Worm (Caenorhabditis elegans) whole organism, L2 larva: ENCODE data around the gene M05D6.8.

ENCODE experiments used
- C34F6.9 ChIP-seq: fragments of 150-350 bp; optimal IDR thresholded peaks from 2 replicates; lab custom pipeline; 2014; ENCODE audit warnings: missing biosample characterization, missing genetic modification characterization
- F13H6.1 ChIP-seq: sonication (generic microtip); optimal IDR thresholded peaks from 2 replicates; lab custom pipeline; 2016; ENCODE audit warnings: missing genetic modification characterization, missing compliant biosample characterization
- R02D3.7 ChIP-seq: fragments of 150-350 bp; optimal IDR thresholded peaks from 2 replicates; lab custom pipeline; 2014; ENCODE audit warnings: missing biosample characterization, missing genetic modification characterization
- aly-2 ChIP-seq: fragments of 150-350 bp; optimal IDR thresholded peaks from 2 replicates; lab custom pipeline; 2014; ENCODE audit warnings: missing biosample characterization, missing genetic modification characterization
- blmp-1 ChIP-seq: sonication (generic microtip); optimal IDR thresholded peaks from 2 replicates; lab custom pipeline; 2017; ENCODE audit warnings: missing genetic modification characterization, mild to moderate bottlenecking, missing compliant biosample characterization, antibody characterized with exemption, moderate library complexity; ENCODE audit not compliant: insufficient read depth
- ceh-16 ChIP-seq: fragments of 150-350 bp; optimal IDR thresholded peaks from 2 replicates; lab custom pipeline; 2014; ENCODE audit warnings: missing biosample characterization, missing genetic modification characterization
- crh-2 ChIP-seq: sonication (generic microtip); optimal IDR thresholded peaks from 2 replicates; lab custom pipeline; 2017; ENCODE audit warnings: missing biosample characterization, missing genetic modification characterization
- dmd-4 ChIP-seq: sonication (generic microtip); optimal IDR thresholded peaks from 2 replicates; lab custom pipeline; 2017; ENCODE audit warnings: missing biosample characterization, missing genetic modification characterization
- egl-27 ChIP-seq: sonication (generic microtip); optimal IDR thresholded peaks from 3 replicates; lab custom pipeline; 2017; ENCODE audit warnings: missing biosample characterization, missing genetic modification reagents, missing genetic modification characterization
- elt-1 ChIP-seq: fragments of 150-350 bp; optimal IDR thresholded peaks from 2 replicates; lab custom pipeline; 2014; ENCODE audit warnings: missing biosample characterization, missing genetic modification characterization
- fos-1 ChIP-seq: fragments of 150-350 bp; optimal IDR thresholded peaks from 2 replicates; lab custom pipeline; 2014; ENCODE audit warnings: missing biosample characterization, missing genetic modification characterization
- gmeb-1 ChIP-seq: fragments of 150-350 bp; optimal IDR thresholded peaks from 2 replicates; lab custom pipeline; 2014; ENCODE audit warnings: missing biosample characterization, missing genetic modification characterization
- lin-39 ChIP-seq: fragments of 150-350 bp; optimal IDR thresholded peaks from 2 replicates; lab custom pipeline; 2014; ENCODE audit warnings: missing biosample characterization, missing genetic modification reagents, missing genetic modification characterization
- mab-5 ChIP-seq: fragments of 150-350 bp; optimal IDR thresholded peaks from 2 replicates; lab custom pipeline; 2014; ENCODE audit warnings: missing biosample characterization, missing genetic modification characterization
- mbf-1 ChIP-seq: sonication (generic microtip); optimal IDR thresholded peaks from 2 replicates; lab custom pipeline; 2017; ENCODE audit warnings: missing biosample characterization, missing genetic modification characterization
- mdl-1 ChIP-seq, 2 experiments: fragments of 150-350 bp in 1 of 2; sonication (generic microtip) in 1 of 2; optimal IDR thresholded peaks; 2 replicates each; lab custom pipeline; 2017; ENCODE audit warnings: missing biosample characterization in 2 of 2, missing genetic modification characterization in 2 of 2
- nhr-10 ChIP-seq: sonication (generic microtip); optimal IDR thresholded peaks from 2 replicates; lab custom pipeline; 2017; ENCODE audit warnings: missing biosample characterization, missing genetic modification characterization
- nhr-12 ChIP-seq: fragments of 150-350 bp; optimal IDR thresholded peaks from 2 replicates; lab custom pipeline; 2014; ENCODE audit warnings: missing biosample characterization, missing genetic modification characterization
- nhr-129 ChIP-seq: fragments of 150-350 bp; optimal IDR thresholded peaks from 2 replicates; lab custom pipeline; 2014; ENCODE audit warnings: missing biosample characterization, missing genetic modification characterization
- nhr-21 ChIP-seq: fragments of 150-350 bp; optimal IDR thresholded peaks from 2 replicates; lab custom pipeline; 2014; ENCODE audit warnings: missing biosample characterization, missing genetic modification characterization
- nhr-23 ChIP-seq: fragments of 150-350 bp; optimal IDR thresholded peaks from 2 replicates; lab custom pipeline; 2014; ENCODE audit warnings: missing biosample characterization, missing genetic modification reagents, missing genetic modification characterization
- nhr-237 ChIP-seq: fragments of 150-350 bp; optimal IDR thresholded peaks from 2 replicates; lab custom pipeline; 2014; ENCODE audit warnings: missing biosample characterization, missing genetic modification characterization
- nhr-25 ChIP-seq: fragments of 150-350 bp; sonication (generic microtip); optimal IDR thresholded peaks from 3 replicates; lab custom pipeline; 2014; ENCODE audit warnings: missing biosample characterization, missing genetic modification characterization
- nhr-77 ChIP-seq: fragments of 150-350 bp; optimal IDR thresholded peaks from 2 replicates; lab custom pipeline; 2014; ENCODE audit warnings: missing biosample characterization, missing genetic modification characterization
- sma-3 ChIP-seq: sonication (generic microtip); optimal IDR thresholded peaks from 2 replicates; lab custom pipeline; 2016; ENCODE audit warnings: missing genetic modification reagents, missing genetic modification characterization, missing compliant biosample characterization
- sma-9 ChIP-seq, 2 experiments: fragments of 150-350 bp in 1 of 2; sonication (generic microtip) in 1 of 2; optimal IDR thresholded peaks; 2 replicates each; lab custom pipeline; 2014 to 2016; ENCODE audit warnings: missing genetic modification characterization in 2 of 2, mild to moderate bottlenecking in 1 of 2, missing biosample characterization in 1 of 2, missing compliant biosample characterization in 1 of 2, missing genetic modification reagents in 1 of 2, moderate library complexity in 1 of 2
- snpc-4 ChIP-seq: fragments of 150-350 bp; optimal IDR thresholded peaks from 2 replicates; lab custom pipeline; 2014; ENCODE audit warnings: missing biosample characterization, missing genetic modification characterization
- unc-55 ChIP-seq: fragments of 150-350 bp; sonication (generic microtip); optimal IDR thresholded peaks from 3 replicates; lab custom pipeline; 2014; ENCODE audit warnings: missing biosample characterization, missing genetic modification reagents, missing genetic modification characterization
- unc-62 ChIP-seq: fragments of 150-350 bp; optimal IDR thresholded peaks from 2 replicates; lab custom pipeline; 2014; ENCODE audit warnings: missing biosample characterization, missing genetic modification reagents, missing genetic modification characterization
- zag-1 ChIP-seq: fragments of 150-350 bp; optimal IDR thresholded peaks from 2 replicates; lab custom pipeline; 2014; ENCODE audit warnings: missing biosample characterization, missing genetic modification characterization
- ztf-1 ChIP-seq: fragments of 200-800 bp; sonication (Bioruptor generic); conservative IDR thresholded peaks from 2 replicates; pipeline ENCODE4 v1.3.6; 2022; ENCODE audit warnings: missing genetic modification characterization, missing compliant biosample characterization
- ztf-11 ChIP-seq: sonication (generic microtip); optimal IDR thresholded peaks from 2 replicates; lab custom pipeline; 2017; ENCODE audit warnings: missing biosample characterization, missing genetic modification characterization

M05D6.8 gene

DNA sequence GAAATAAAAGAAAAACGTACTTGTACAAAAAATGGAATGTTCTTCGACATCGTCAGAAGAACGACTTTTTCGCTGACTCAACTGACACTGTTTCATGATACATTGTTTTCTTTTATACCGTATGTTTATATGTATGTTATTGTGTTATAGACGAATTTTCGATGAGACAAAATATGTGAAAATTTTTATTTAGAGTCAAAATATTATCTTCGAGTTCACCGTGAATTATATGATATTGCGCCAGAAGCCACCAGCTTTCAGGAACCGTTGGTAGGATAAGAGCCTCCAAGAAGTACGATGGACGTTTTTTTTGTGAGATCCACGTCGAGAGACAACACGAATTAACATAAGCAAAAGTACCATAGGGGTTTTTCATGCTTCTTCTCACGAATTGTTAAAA is 14.9 kb downstream of the M05D6.8 start, which contains the start of gene F22B5.6:
F22B5.6 (minus strand) TSS at position 101 of the 400 bp plus-strand sequence.
- no peak for TF ChIP-seq unc-55
- TF ChIP-seq ztf-1 (GFP tag; lab: Robert Waterston, UW): no peak
- no peak for TF ChIP-seq nhr-21 (tag; lab: Kevin White, UChicago)
- TF ChIP-seq mbf-1 (tag; lab: Kevin White, UChicago): no peak
- no peak for TF ChIP-seq nhr-237
- no peak for TF ChIP-seq mab-5 (tag; lab: Kevin White, UChicago)
- no peak for TF ChIP-seq crh-2
- TF ChIP-seq nhr-10 (tag; lab: Kevin White, UChicago): no peak
- no peak for TF ChIP-seq lin-39 (tag; lab: Kevin White, UChicago)
- TF ChIP-seq snpc-4 (tag; lab: Kevin White, UChicago): no peak
- TF ChIP-seq nhr-12: no peak
- no peak for TF ChIP-seq unc-62 (GFP tag; lab: Kevin White, UChicago)
- TF ChIP-seq dmd-4 (tag; lab: Kevin White, UChicago): no peak

DNA sequence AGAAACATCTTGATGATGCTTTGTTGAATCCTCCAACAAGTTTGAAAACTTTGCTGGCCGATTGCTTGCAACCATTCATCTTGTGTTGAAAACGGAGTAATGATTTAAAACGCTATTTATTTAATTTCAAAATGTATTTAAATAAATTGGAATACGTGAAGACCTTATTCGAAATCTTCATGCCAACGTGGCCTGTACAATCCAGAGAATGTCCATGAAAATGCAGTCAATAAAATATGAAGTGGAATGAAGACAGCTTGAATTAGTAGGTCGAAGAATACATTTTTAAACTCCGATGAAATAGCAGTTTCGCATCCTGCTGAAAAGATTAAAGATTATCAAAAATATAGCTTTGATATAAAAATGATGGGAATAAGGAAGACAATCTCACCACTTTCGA is 16.5 kb downstream of the M05D6.8 start, which contains the start of gene F22B5.5:
F22B5.5 (minus strand) TSS at position 101 of the 400 bp plus-strand sequence.
- TF ChIP-seq F13H6.1 (tag; lab: Kevin White, UChicago) (no peak), egl-27 (tag; lab: Kevin White, UChicago) (no peak), R02D3.7 (tag; lab: Kevin White, UChicago) (no peak), dmd-4 (tag; lab: Kevin White, UChicago) (no peak), mdl-1 (tag; optimal IDR thresholded peaks at IDR 0.05; lab: Kevin White, UChicago) (no peak), ceh-16 (tag; lab: Kevin White, UChicago) (no peak), crh-2 (no peak), ztf-11 (tag; lab: Kevin White, UChicago) (no peak)

DNA sequence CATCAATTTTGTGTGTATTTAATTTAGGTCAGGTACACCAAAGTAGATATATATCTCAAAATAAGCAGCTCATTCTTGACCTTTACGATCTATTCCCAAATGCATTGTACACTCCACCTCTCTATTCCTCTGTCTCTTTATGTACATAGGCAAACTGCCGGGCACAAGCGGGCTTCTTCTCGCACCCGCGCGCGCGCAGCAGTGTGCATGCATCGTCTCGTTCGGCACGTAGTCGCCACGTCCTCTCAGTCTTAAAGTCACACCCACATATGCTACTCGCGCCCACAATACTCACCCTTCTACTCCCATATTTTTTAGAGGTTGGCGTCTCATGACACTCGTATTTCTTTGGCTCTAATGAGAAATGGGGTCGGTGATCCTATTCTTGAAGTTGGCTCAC is 19.6 kb downstream of the M05D6.8 start:
- TF ChIP-seq nhr-25 (tag; lab: Kevin White, UChicago) (no peak), elt-1 (tag; lab: Kevin White, UChicago) (no peak), nhr-23 (tag; lab: Kevin White, UChicago) (no peak), nhr-129 (tag; lab: Kevin White, UChicago) (peak; percentile 18), mdl-1 (tag; optimal IDR thresholded peaks at IDR 0.05; lab: Kevin White, UChicago) (no peak), zag-1 (tag; lab: Kevin White, UChicago) (peak; percentile 6), C34F6.9 (tag; lab: Kevin White, UChicago) (peak; percentile 23), unc-55 (no peak)

DNA sequence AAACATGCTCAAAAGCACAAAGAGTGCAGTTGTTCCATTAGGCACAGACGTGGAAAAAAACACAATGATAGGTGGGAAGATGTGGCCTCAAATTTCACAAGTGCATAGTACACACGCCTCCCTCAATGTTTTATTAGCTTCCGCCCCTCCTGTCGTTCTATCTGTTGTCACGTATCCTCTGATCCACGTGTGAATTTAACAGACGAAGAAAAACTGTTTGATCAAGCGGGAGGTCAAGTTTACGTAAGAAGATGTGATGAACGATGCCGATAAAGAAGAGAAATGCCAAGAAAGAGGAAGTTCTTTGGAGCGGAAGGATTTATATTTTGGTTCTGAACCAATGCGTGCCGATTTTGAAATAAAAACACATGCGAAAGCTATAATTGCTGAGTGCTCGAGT is 20.3 kb downstream of the M05D6.8 start:
- TF ChIP-seq blmp-1 (tag; lab: Kevin White, UChicago) (no peak), nhr-129 (tag; lab: Kevin White, UChicago) (peak; percentile 67), sma-9 (GFP tag; optimal IDR thresholded peaks at IDR 0.05; lab: Kevin White, UChicago) (peak; percentile 21), sma-9 (tag; optimal IDR thresholded peaks at IDR 0.05; lab: Kevin White, UChicago) (no peak), C34F6.9 (tag; lab: Kevin White, UChicago) (peak; percentile 19)

DNA sequence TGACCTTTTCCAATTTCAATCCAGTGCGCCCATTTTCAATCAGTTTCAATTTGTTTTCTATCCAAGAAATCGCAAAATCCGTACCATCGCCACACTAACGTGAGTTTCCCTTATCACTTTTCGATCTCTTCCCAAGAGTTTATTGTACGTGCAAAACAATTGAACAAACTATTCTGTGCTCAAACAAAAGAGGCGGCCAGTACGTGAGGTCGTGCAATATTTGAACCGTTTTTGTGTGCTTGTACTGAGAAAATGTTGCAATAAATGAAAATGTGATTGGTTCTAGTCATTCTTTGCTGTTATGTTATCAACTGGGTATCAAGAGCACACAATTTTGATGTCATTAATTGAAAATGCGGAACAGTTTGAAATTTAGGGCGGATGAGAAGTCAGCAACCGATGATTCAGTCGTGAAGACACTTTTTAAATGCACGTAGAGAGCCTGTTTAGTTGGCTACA is 21.4 kb downstream of the M05D6.8 start, which contains the start of gene F22B5.4:
F22B5.4 (plus strand) TSS at position 51 of the 459 bp plus-strand sequence.
- TF ChIP-seq fos-1 (tag; lab: Kevin White, UChicago) (peak; percentile 27), elt-1 (tag; lab: Kevin White, UChicago) (no peak)
- TF ChIP-seq, all 48 proteins: peak for 1

DNA sequence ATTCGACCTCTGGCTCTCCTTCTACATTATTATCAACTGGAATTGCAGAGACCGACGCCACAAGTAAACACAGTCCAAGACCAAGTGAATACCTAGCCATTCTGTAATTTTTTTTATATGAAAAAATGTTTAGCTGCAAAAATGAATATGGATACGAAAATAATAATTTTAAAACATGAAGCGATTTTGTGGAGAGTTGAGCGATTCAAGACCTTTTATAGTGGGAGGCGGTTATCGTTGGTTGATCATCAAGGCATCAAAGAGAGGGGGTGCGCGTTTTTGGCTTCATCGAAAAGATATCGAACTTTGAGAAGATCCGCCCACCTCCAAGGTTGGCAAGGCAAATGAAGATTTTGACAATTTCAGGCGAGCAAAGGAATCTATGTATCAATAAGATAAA is 24.3 kb downstream of the M05D6.8 start, which contains the start of gene cut-3:
cut-3 (minus strand) TSS at position 101 of the 400 bp plus-strand sequence.
- TF ChIP-seq nhr-10 (tag; lab: Kevin White, UChicago) (no peak), sma-3 (GFP tag; lab: Kevin White, UChicago) (no peak), egl-27 (tag; lab: Kevin White, UChicago) (no peak), snpc-4 (tag; lab: Kevin White, UChicago) (no peak), gmeb-1 (no peak), nhr-77 (tag; lab: Kevin White, UChicago) (no peak), aly-2 (tag; lab: Kevin White, UChicago) (no peak), C34F6.9 (tag; lab: Kevin White, UChicago) (no peak)
